Fruit fly (Drosophila melanogaster): Measurements from ENCODE around the gene CenG1A.

The CenG1A gene

DNA sequence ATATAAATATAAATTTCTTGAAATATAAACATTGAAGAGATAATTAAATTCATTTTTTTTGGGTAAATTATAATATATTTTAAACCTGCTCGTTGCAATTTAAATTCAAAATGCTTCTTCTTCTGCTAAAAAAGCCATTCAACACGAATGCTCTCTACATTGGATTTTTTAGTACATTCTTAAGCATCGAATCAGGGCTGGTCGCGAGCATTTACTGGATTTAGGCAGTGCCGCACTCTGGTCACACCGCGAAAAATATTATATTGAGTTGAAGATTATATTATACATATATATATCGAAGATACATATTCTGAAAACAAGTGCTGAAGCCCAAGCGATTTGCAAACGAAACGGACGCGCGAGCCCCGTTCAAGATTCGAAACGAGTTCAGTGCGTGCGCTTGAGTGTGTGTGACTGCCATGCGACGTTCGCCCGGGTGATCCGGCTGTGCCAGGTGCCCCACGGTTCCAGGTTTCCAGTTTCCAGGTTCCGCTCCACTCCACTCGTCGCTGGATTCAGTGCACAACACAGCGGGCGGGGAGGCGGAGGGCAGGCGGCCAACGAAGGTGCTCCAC, 21.7 kb upstream of the CenG1A start, which contains the start of gene Sos (continued):
- TF ChIP-seq sd (tag; optimal IDR thresholded peaks at IDR 0.05) (no peak), chinmo (GFP tag; IDR thresholded peaks at IDR 0.05; ENCODE audit: partially characterized antibody) (no peak), trem (tag; optimal IDR thresholded peaks at IDR 0.05) (peak; percentile 73), Scr (GFP tag; IDR thresholded peaks at IDR 0.05; ENCODE audit: partially characterized antibody) (peak; percentile 27; the same call in 1 of the 2 replicates), CG14710 (tag; optimal IDR thresholded peaks at IDR 0.05) (peak; percentile 60), gfzf (GFP tag; optimal IDR thresholded peaks at IDR 0.05) (peak; percentile 94), CG8290 (GFP tag; optimal IDR thresholded peaks at IDR 0.05) (no peak), CG8290 (tag; optimal IDR thresholded peaks at IDR 0.05) (no peak), Elba2 (GFP tag; optimal IDR thresholded peaks at IDR 0.05) (peak; percentile 33), CG9797 (GFP tag; optimal IDR thresholded peaks at IDR 0.05) (peak; percentile 95), Abd-B (GFP tag; optimal IDR thresholded peaks at IDR 0.05) (peak; percentile 10), MESR4 (GFP tag; optimal IDR thresholded peaks at IDR 0.05) (peak; percentile 88), CG10321 (GFP tag; IDR thresholded peaks at IDR 0.05) (no peak), salm (tag; optimal IDR thresholded peaks at IDR 0.05) (no peak), gcm (GFP tag; optimal IDR thresholded peaks at IDR 0.05) (no peak), Ets97D (GFP tag; optimal IDR thresholded peaks at IDR 0.05) (peak; percentile 45), nmo (GFP tag; optimal IDR thresholded peaks at IDR 0.05) (peak; percentile 55), CG3847 (GFP tag; IDR thresholded peaks at IDR 0.05) (peak; percentile 45; the same call in 1 of the 2 replicates), zfh2 (GFP tag; optimal IDR thresholded peaks at IDR 0.05) (no peak), knrl (GFP tag; IDR thresholded peaks at IDR 0.05; ENCODE audit: partially characterized antibody) (peak; percentile 22; the same call in 1 of the 3 replicates), tio (GFP tag; optimal IDR thresholded peaks at IDR 0.05) (no peak), HmgZ (tag; optimal IDR thresholded peaks at IDR 0.05) (peak; percentile 57), CG4617 (GFP tag; optimal IDR thresholded peaks at IDR 0.05; ENCODE audit: borderline replicate concordance) (peak; percentile 82), Lhr (GFP tag; optimal IDR thresholded peaks at IDR 0.05) (peak; percentile 86), CG6689 (GFP tag; IDR thresholded peaks at IDR 0.05) (no peak), da (GFP tag; optimal IDR thresholded peaks at IDR 0.05) (no peak), CG7987 (GFP tag; optimal IDR thresholded peaks at IDR 0.05) (no peak), CG2889 (GFP tag; IDR thresholded peaks at IDR 0.05) (no peak), CG13775 (GFP tag; optimal IDR thresholded peaks at IDR 0.05) (no peak), phol (tag; optimal IDR thresholded peaks at IDR 0.05) (peak; percentile 46), HLH3B (GFP tag; IDR thresholded peaks at IDR 0.05) (no peak), MBD-R2 (GFP tag; IDR thresholded peaks at IDR 0.05) (peak; percentile 87), row (GFP tag; IDR thresholded peaks at IDR 0.05) (peak; percentile 41; the same call in 2 of the 3 replicates), Rfx (GFP tag; IDR thresholded peaks at IDR 0.05) (no peak), Myb (GFP tag; optimal IDR thresholded peaks at IDR 0.05) (peak; percentile 95), z (GFP tag; IDR thresholded peaks at IDR 0.05) (no peak), CG43689 (GFP tag; IDR thresholded peaks at IDR 0.05) (no peak), Sry-δ (GFP tag; optimal IDR thresholded peaks at IDR 0.05) (peak; percentile 32), Spps (tag; optimal IDR thresholded peaks at IDR 0.05) (no peak), CG7271 (tag; optimal IDR thresholded peaks at IDR 0.05) (no peak), CG17385 (GFP tag; optimal IDR thresholded peaks at IDR 0.05) (peak; percentile 99), CG7928 (GFP tag; optimal IDR thresholded peaks at IDR 0.05) (peak; percentile 89), CG15514 (GFP tag; optimal IDR thresholded peaks at IDR 0.05) (peak; percentile 61), CG32532 (GFP tag; IDR thresholded peaks at IDR 0.05) (0 out of 2 replicates have a peak, but pooled peaks have one; percentile 9), Oli (tag; optimal IDR thresholded peaks at IDR 0.05) (no peak), BEAF-32 (GFP tag; optimal IDR thresholded peaks at IDR 0.05) (peak; percentile 56), CG2116 (GFP tag; optimal IDR thresholded peaks at IDR 0.05) (peak; percentile 38), Pdp1 (GFP tag; optimal IDR thresholded peaks at IDR 0.05) (peak in 1 of 2 experiments; percentile 17), amos (GFP tag; IDR thresholded peaks at IDR 0.05; ENCODE audit: partially characterized antibody) (peak; percentile 17; the same call in 1 of the 2 replicates)

Data from whole organism, embryonic.